Worm (Caenorhabditis elegans) whole organism, young adult: ENCODE data around the gene unk-1.

ENCODE experiments used
- F23B12.7 ChIP-seq: sonication (generic microtip); optimal IDR thresholded peaks from 2 replicates; lab custom pipeline; 2017; ENCODE audit warnings: missing genetic modification characterization, mild to moderate bottlenecking, missing compliant biosample characterization, antibody characterized with exemption, moderate library complexity; ENCODE audit not compliant: insufficient read depth
- T26A5.8 ChIP-seq: sonication (generic microtip); optimal IDR thresholded peaks from 2 replicates; lab custom pipeline; 2016; ENCODE audit warnings: missing genetic modification characterization, missing compliant biosample characterization
- ZK185.1 ChIP-seq: sonication (generic microtip); optimal IDR thresholded peaks from 2 replicates; lab custom pipeline; 2016; ENCODE audit warnings: mild to moderate bottlenecking, missing genetic modification characterization, missing compliant biosample characterization; ENCODE audit not compliant: poor library complexity, severe bottlenecking
- bed-2 ChIP-seq: fragments of 200-800 bp; sonication (Bioruptor generic); IDR thresholded peaks from 2 replicates; pipeline ENCODE4 v1.3.6; 2022; ENCODE audit warnings: missing genetic modification reagents, missing genetic modification characterization, missing compliant biosample characterization
- cebp-1 ChIP-seq, 2 experiments: fragments of 200-800 bp in 1 of 2; sonication (Bioruptor generic) in 1 of 2; sonication (generic microtip) in 1 of 2; IDR thresholded peaks in 1 of 2; optimal IDR thresholded peaks in 1 of 2; 2 replicates each; pipeline versions ENCODE4 v1.3.6 to Lab custom; 2017 to 2022; ENCODE audit warnings: missing compliant biosample characterization in 2 of 2, missing genetic modification characterization in 2 of 2, mild to moderate bottlenecking in 1 of 2, missing genetic modification reagents in 1 of 2, moderate library complexity in 1 of 2
- dpff-1 ChIP-seq: sonication (generic microtip); optimal IDR thresholded peaks from 2 replicates; lab custom pipeline; 2017; ENCODE audit warnings: mild to moderate bottlenecking, missing genetic modification characterization, missing compliant biosample characterization
- dpl-1 ChIP-seq: fragments of 150-350 bp; optimal IDR thresholded peaks from 2 replicates; lab custom pipeline; 2014; ENCODE audit warnings: missing biosample characterization, missing genetic modification reagents, missing genetic modification characterization
- efl-1 ChIP-seq: fragments of 150-350 bp; optimal IDR thresholded peaks from 2 replicates; lab custom pipeline; 2014; ENCODE audit warnings: missing biosample characterization, missing genetic modification reagents, missing genetic modification characterization
- hrde-1 ChIP-seq: sonication (generic microtip); optimal IDR thresholded peaks from 2 replicates; lab custom pipeline; 2016; ENCODE audit warnings: missing genetic modification characterization, mild to moderate bottlenecking, missing compliant biosample characterization, moderate library complexity, missing genotype, missing genetic modification reagents, borderline replicate concordance
- lin-35 ChIP-seq, 3 experiments: fragments of 150-350 bp in 2 of 3; sonication (generic microtip) in 1 of 3; optimal IDR thresholded peaks; 2 replicates each; lab custom pipeline; 2014 to 2018; ENCODE audit warnings: missing biosample characterization in 3 of 3, missing genetic modification characterization in 3 of 3, missing genetic modification reagents in 3 of 3
- nfya-1 ChIP-seq: sonication (generic microtip); optimal IDR thresholded peaks from 2 replicates; lab custom pipeline; 2017; ENCODE audit warnings: antibody characterized with exemption, missing compliant biosample characterization, missing genetic modification characterization, borderline replicate concordance; ENCODE audit not compliant: insufficient read depth
- unc-130 ChIP-seq: sonication (generic microtip); optimal IDR thresholded peaks from 2 replicates; lab custom pipeline; 2016; ENCODE audit warnings: missing genetic modification reagents, missing genetic modification characterization, missing compliant biosample characterization
- unc-62 ChIP-seq: fragments of 150-350 bp; optimal IDR thresholded peaks from 2 replicates; lab custom pipeline; 2014; ENCODE audit warnings: missing biosample characterization, missing genetic modification reagents, missing genetic modification characterization
- ztf-25 ChIP-seq: fragments of 200-800 bp; sonication (Bioruptor generic); IDR thresholded peaks from 2 replicates; pipeline ENCODE4 v1.3.6; 2022; ENCODE audit warnings: missing genetic modification reagents, missing genetic modification characterization, missing compliant biosample characterization

DNA sequence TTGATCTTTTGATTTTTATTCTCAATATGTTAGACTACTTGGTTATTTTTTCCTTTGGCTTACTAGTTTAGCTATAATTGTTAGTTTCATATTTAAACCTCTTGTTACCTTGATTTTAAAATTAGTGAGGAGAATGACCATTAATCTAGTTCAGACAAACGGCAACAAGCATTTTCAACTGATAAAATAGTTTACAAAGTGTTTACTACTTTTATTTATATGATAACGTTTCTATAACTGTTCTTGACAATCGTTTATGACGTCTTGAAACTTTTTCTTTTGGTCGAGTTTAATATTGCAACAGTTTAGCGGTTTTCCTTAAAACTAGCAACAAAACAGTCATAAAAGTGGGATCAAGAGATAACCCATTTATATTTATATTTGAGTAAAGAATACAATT lies 39.0 kb upstream of the unk-1 start:
- TF ChIP-seq bed-2 (GFP tag; lab: Robert Waterston, UW) (no peak), lin-35 (GFP tag; optimal IDR thresholded peaks at IDR 0.05; lab: Kevin White, UChicago) (no peak), ZK185.1 (tag; lab: Kevin White, UChicago) (no peak), nfya-1 (tag; lab: Kevin White, UChicago) (no peak), cebp-1 (GFP tag; IDR thresholded peaks at IDR 0.05; lab: Robert Waterston, UW) (no peak), cebp-1 (tag; optimal IDR thresholded peaks at IDR 0.05; lab: Kevin White, UChicago) (no peak), unc-130 (GFP tag; lab: Kevin White, UChicago) (no peak), hrde-1 (tag; lab: Kevin White, UChicago) (no peak), F23B12.7 (tag; lab: Kevin White, UChicago) (no peak), dpl-1 (no peak), efl-1 (GFP tag; lab: Kevin White, UChicago) (no peak), unc-62 (GFP tag; lab: Kevin White, UChicago) (no peak), ztf-25 (GFP tag; lab: Robert Waterston, UW) (no peak), dpff-1 (no peak), T26A5.8 (tag; lab: Kevin White, UChicago) (no peak)
